Fruit fly (Drosophila melanogaster) whole organism, embryonic: Measurements from ENCODE around the gene CG33111.

ENCODE experiments used
- Atf-2 ChIP-seq: fragments of 200-800 bp; sonication (Bioruptor generic); optimal IDR thresholded peaks from 2 replicates; lab custom pipeline; 2016; ENCODE audit warnings: missing biosample characterization, missing genetic modification characterization
- Atf6 ChIP-seq: fragments of 200-800 bp; sonication (Bioruptor generic); IDR thresholded peaks from 2 replicates; pipeline ENCODE4 v1.3.6; 2022; ENCODE audit warnings: missing biosample characterization, missing genetic modification characterization
- CG11504 ChIP-seq: fragments of 200-800 bp; sonication (Bioruptor generic); optimal IDR thresholded peaks from 3 replicates; lab custom pipeline; 2019; ENCODE audit warnings: missing biosample characterization, mild to moderate bottlenecking, missing genetic modification characterization, moderate library complexity
- CG1233 ChIP-seq: fragments of 200-800 bp; sonication (Bioruptor generic); optimal IDR thresholded peaks from 4 replicates; lab custom pipeline; 2018; ENCODE audit warnings: missing biosample characterization, mild to moderate bottlenecking, missing genetic modification characterization
- CG12769 ChIP-seq: fragments of 200-800 bp; sonication (Bioruptor generic); optimal IDR thresholded peaks from 2 replicates; lab custom pipeline; 2019; ENCODE audit warnings: missing biosample characterization, mild to moderate bottlenecking, missing genetic modification characterization, moderate library complexity
- CG13287 ChIP-seq: fragments of 200-800 bp; sonication (Bioruptor generic); IDR thresholded peaks from 2 replicates; pipeline ENCODE4 v1.3.6; 2022; ENCODE audit warnings: missing biosample characterization, missing genetic modification characterization; ENCODE audit not compliant: partially characterized antibody
- CG15073 ChIP-seq: fragments of 200-800 bp; sonication (Bioruptor generic); optimal IDR thresholded peaks from 2 replicates; lab custom pipeline; 2016; ENCODE audit warnings: missing biosample characterization, missing genetic modification characterization
- CG17912 ChIP-seq: fragments of 200-800 bp; sonication (Bioruptor generic); optimal IDR thresholded peaks from 2 replicates; lab custom pipeline; 2018; ENCODE audit warnings: missing biosample characterization, mild to moderate bottlenecking, missing genetic modification characterization
- CG18764 ChIP-seq: fragments of 200-800 bp; sonication (Bioruptor generic); optimal IDR thresholded peaks from 3 replicates; lab custom pipeline; 2016; ENCODE audit warnings: missing biosample characterization, missing genetic modification characterization
- CG32532 ChIP-seq: fragments of 200-800 bp; sonication (Bioruptor generic); IDR thresholded peaks from 2 replicates; pipeline ENCODE4 v1.3.6; 2022; ENCODE audit warnings: missing biosample characterization, missing genetic modification characterization
- CG34422 ChIP-seq: fragments of 200-800 bp; sonication (Bioruptor generic); IDR thresholded peaks from 3 replicates; pipeline ENCODE4 v1.3.6; 2022; ENCODE audit warnings: missing biosample characterization, missing genetic modification characterization
- CG3726 ChIP-seq: fragments of 200-800 bp; sonication (Bioruptor generic); IDR thresholded peaks from 3 replicates; pipeline ENCODE4, ENCODE4 v1.3.6; 2022; ENCODE audit warnings: missing biosample characterization, missing genetic modification characterization
- CG6272 ChIP-seq: fragments of 200-800 bp; sonication (Bioruptor generic); IDR thresholded peaks from 2 replicates; pipeline ENCODE4 v1.3.6; 2022; ENCODE audit warnings: missing biosample characterization, missing genetic modification characterization
- CG7372 ChIP-seq: fragments of 200-800 bp; sonication (Bioruptor generic); IDR thresholded peaks from 2 replicates; pipeline ENCODE4 v1.3.6; 2022; ENCODE audit warnings: missing biosample characterization, missing genetic modification characterization
- CG7987 ChIP-seq: fragments of 200-800 bp; sonication (Bioruptor generic); optimal IDR thresholded peaks from 2 replicates; lab custom pipeline; 2018; ENCODE audit warnings: missing biosample characterization, mild to moderate bottlenecking, missing genetic modification characterization, moderate library complexity
- CG9797 ChIP-seq: fragments of 200-800 bp; sonication (Bioruptor generic); optimal IDR thresholded peaks from 3 replicates; lab custom pipeline; 2018; ENCODE audit warnings: missing biosample characterization, mild to moderate bottlenecking, missing genetic modification characterization
- CG9876 ChIP-seq: fragments of 200-800 bp; sonication (Bioruptor generic); optimal IDR thresholded peaks from 2 replicates; lab custom pipeline; 2016; ENCODE audit warnings: missing biosample characterization, missing genetic modification characterization
- CkIIα-i1 ChIP-seq: fragments of 200-800 bp; sonication (Bioruptor generic); IDR thresholded peaks from 2 replicates; pipeline ENCODE4 v1.3.6; 2022; ENCODE audit warnings: missing biosample characterization, missing genetic modification characterization
- Dbx ChIP-seq: fragments of 200-800 bp; sonication (Bioruptor generic); IDR thresholded peaks from 3 replicates; pipeline ENCODE4 v1.3.6; 2022; ENCODE audit warnings: missing biosample characterization, missing genetic modification characterization
- Ets65A ChIP-seq: fragments of 200-800 bp; sonication (Bioruptor generic); peaks from one replicate; lab custom pipeline; 2016; ENCODE audit warnings: missing biosample characterization, missing genetic modification characterization
- Gug ChIP-seq: fragments of 200-800 bp; sonication (Bioruptor generic); IDR thresholded peaks from 4 replicates; pipeline ENCODE4 v1.3.6; 2022; ENCODE audit warnings: missing biosample characterization, missing genetic modification characterization
- Hsf ChIP-seq: fragments of 200-800 bp; sonication (Bioruptor generic); optimal IDR thresholded peaks from 3 replicates; lab custom pipeline; 2016; ENCODE audit warnings: missing biosample characterization, missing genetic modification characterization
- NfI ChIP-seq: fragments of 200-800 bp; sonication (Bioruptor generic); optimal IDR thresholded peaks from 3 replicates; lab custom pipeline; 2018; ENCODE audit warnings: missing biosample characterization, mild to moderate bottlenecking, missing genetic modification characterization, moderate library complexity
- Poxn ChIP-seq: fragments of 200-800 bp; sonication (Bioruptor generic); IDR thresholded peaks from 2 replicates; pipeline ENCODE4 v1.3.6; 2022; ENCODE audit warnings: missing biosample characterization, missing genetic modification characterization
- TFAM ChIP-seq: fragments of 200-800 bp; sonication (Bioruptor generic); optimal IDR thresholded peaks from 2 replicates; lab custom pipeline; 2017; ENCODE audit warnings: missing biosample characterization, missing genetic modification characterization, inconsistent platforms
- Taf1 ChIP-seq: fragments of 200-800 bp; sonication (Bioruptor generic); IDR thresholded peaks from 2 replicates; pipeline ENCODE4 v1.3.6; 2022; ENCODE audit warnings: missing biosample characterization, missing genetic modification characterization
- Trl ChIP-seq, 3 experiments: fragments of >200 bp in 2 of 3; fragments of 200-800 bp in 1 of 3; sonication (Bioruptor generic) in 1 of 3; optimal IDR thresholded peaks; 2 replicates in 1 of 3; 3 replicates in 2 of 3; lab custom pipeline; 2016 to 2017; ENCODE audit warnings: missing biosample characterization in 1 of 3, missing genetic modification characterization in 1 of 3
- ab ChIP-seq: fragments of 200-800 bp; sonication (Bioruptor generic); optimal IDR thresholded peaks from 2 replicates; lab custom pipeline; 2016; ENCODE audit warnings: missing biosample characterization, missing genetic modification characterization
- ara ChIP-seq: fragments of 200-800 bp; sonication (Bioruptor generic); IDR thresholded peaks from 2 replicates; pipeline ENCODE4 v1.3.6; 2022; ENCODE audit warnings: missing biosample characterization, missing genetic modification characterization
- ash1 ChIP-seq: fragments of 200-800 bp; sonication (Bioruptor generic); optimal IDR thresholded peaks from 2 replicates; lab custom pipeline; 2018; ENCODE audit warnings: missing biosample characterization, mild to moderate bottlenecking, missing genetic modification characterization
- ci ChIP-seq: fragments of 200-800 bp; sonication (Bioruptor generic); IDR thresholded peaks from 3 replicates; pipeline ENCODE4 v1.3.6; 2022; ENCODE audit warnings: missing biosample characterization, missing genetic modification characterization
- crc ChIP-seq: fragments of 200-800 bp; sonication (Bioruptor generic); optimal IDR thresholded peaks from 2 replicates; lab custom pipeline; 2016; ENCODE audit warnings: missing biosample characterization, missing genetic modification characterization
- da ChIP-seq: fragments of 200-800 bp; sonication (Bioruptor generic); optimal IDR thresholded peaks from 2 replicates; lab custom pipeline; 2016; ENCODE audit warnings: missing biosample characterization, missing genetic modification characterization
- dati ChIP-seq: fragments of 200-800 bp; sonication (Bioruptor generic); IDR thresholded peaks from 2 replicates; pipeline ENCODE4 v1.3.6; 2022; ENCODE audit warnings: missing biosample characterization, missing genetic modification characterization
- fd96Cb ChIP-seq: fragments of 200-800 bp; sonication (Bioruptor generic); optimal IDR thresholded peaks from 2 replicates; lab custom pipeline; 2018; ENCODE audit warnings: missing biosample characterization, mild to moderate bottlenecking, missing genetic modification characterization, moderate library complexity
- ftz-f1 ChIP-seq: fragments of 200-800 bp; sonication (Bioruptor generic); optimal IDR thresholded peaks from 2 replicates; lab custom pipeline; 2016; ENCODE audit warnings: missing biosample characterization, missing genetic modification characterization
- gcm2 ChIP-seq: fragments of 200-800 bp; sonication (Bioruptor generic); optimal IDR thresholded peaks from 2 replicates; lab custom pipeline; 2016; ENCODE audit warnings: missing biosample characterization, missing genetic modification characterization
- gem ChIP-seq: fragments of 200-800 bp; sonication (Bioruptor generic); optimal IDR thresholded peaks from 2 replicates; lab custom pipeline; 2019; ENCODE audit warnings: missing biosample characterization, mild to moderate bottlenecking, missing genetic modification characterization, moderate library complexity
- gfzf ChIP-seq: fragments of 200-800 bp; sonication (Bioruptor generic); optimal IDR thresholded peaks from 2 replicates; lab custom pipeline; 2016; ENCODE audit warnings: missing biosample characterization, mild to moderate bottlenecking, missing genetic modification characterization, moderate library complexity
- jumu ChIP-seq: fragments of 200-800 bp; sonication (Bioruptor generic); optimal IDR thresholded peaks from 3 replicates; lab custom pipeline; 2016; ENCODE audit warnings: missing biosample characterization, missing genetic modification characterization
- kay ChIP-seq: fragments of 200-800 bp; sonication (Bioruptor generic); optimal IDR thresholded peaks from 2 replicates; lab custom pipeline; 2016; ENCODE audit warnings: missing biosample characterization, missing genetic modification characterization
- ken ChIP-seq: fragments of 200-800 bp; sonication (Bioruptor generic); IDR thresholded peaks from 3 replicates; pipeline ENCODE4 v1.3.6; 2022; ENCODE audit warnings: missing biosample characterization, missing genetic modification characterization
- luna ChIP-seq: fragments of 200-800 bp; sonication (Bioruptor generic); optimal IDR thresholded peaks from 2 replicates; lab custom pipeline; 2016; ENCODE audit warnings: missing biosample characterization, missing genetic modification characterization
- nerfin-1 ChIP-seq: fragments of 200-800 bp; sonication (Bioruptor generic); optimal IDR thresholded peaks from 3 replicates; lab custom pipeline; 2019; ENCODE audit warnings: missing biosample characterization, mild to moderate bottlenecking, missing genetic modification characterization, moderate library complexity
- phol ChIP-seq: fragments of 200-800 bp; sonication (Bioruptor generic); optimal IDR thresholded peaks from 3 replicates; lab custom pipeline; 2018; ENCODE audit warnings: missing biosample characterization, mild to moderate bottlenecking, missing genetic modification characterization, moderate library complexity
- sc ChIP-seq, 3 experiments: fragments of >200 bp in 2 of 3; fragments of 200-800 bp in 1 of 3; sonication (Bioruptor generic) in 1 of 3; optimal IDR thresholded peaks; 2 replicates in 2 of 3; 3 replicates in 1 of 3; lab custom pipeline; 2017; ENCODE audit warnings: mild to moderate bottlenecking in 1 of 3, missing biosample characterization in 1 of 3, missing genetic modification characterization in 1 of 3, missing genetic modification reagents in 1 of 3
- sens ChIP-seq: fragments of 200-800 bp; sonication (Bioruptor generic); peaks from one replicate; lab custom pipeline; 2016; ENCODE audit warnings: missing biosample characterization, missing genetic modification characterization
- stc ChIP-seq: fragments of 200-800 bp; sonication (Bioruptor generic); IDR thresholded peaks from 2 replicates; pipeline ENCODE4 v1.3.6; 2022; ENCODE audit warnings: missing biosample characterization, missing genetic modification characterization
- tin ChIP-seq: fragments of 200-800 bp; sonication (Bioruptor generic); optimal IDR thresholded peaks from 3 replicates; lab custom pipeline; 2016; ENCODE audit warnings: missing biosample characterization, missing genetic modification characterization
- wek ChIP-seq: fragments of 200-800 bp; sonication (Bioruptor generic); optimal IDR thresholded peaks from 3 replicates; lab custom pipeline; 2018; ENCODE audit warnings: missing biosample characterization, mild to moderate bottlenecking, missing genetic modification characterization, moderate library complexity
- yki ChIP-seq: fragments of >200 bp; optimal IDR thresholded peaks from 3 replicates; lab custom pipeline; 2018
- zf30C ChIP-seq: fragments of 200-800 bp; sonication (Bioruptor generic); optimal IDR thresholded peaks from 3 replicates; lab custom pipeline; 2018; ENCODE audit warnings: missing biosample characterization, mild to moderate bottlenecking, missing genetic modification characterization

The CG33111 gene

dm6 chr3R:23817566-23818202 is 1.4 kb downstream of the CG33111 start (continued):
- TF ChIP-seq ftz-f1 (GFP tag; lab: Kevin White, UChicago) (no peak), Hsf (no peak), gfzf (no peak), sens (GFP tag; lab: Kevin White, UChicago) (no peak), ken (GFP tag; lab: Robert Waterston, UW) (no peak), TFAM (GFP tag; lab: Kevin White, UChicago) (no peak), ab (GFP tag; lab: Kevin White, UChicago) (no peak), ara (GFP tag; lab: Robert Waterston, UW) (no peak), zf30C (GFP tag; lab: Kevin White, UChicago) (no peak), tin (GFP tag; lab: Kevin White, UChicago) (no peak), crc (GFP tag; lab: Kevin White, UChicago) (no peak), CG17912 (no peak), CG32532 (GFP tag; lab: Robert Waterston, UW) (peak; percentile 47; the same call in 1 of the 2 replicates), CG13287 (GFP tag; lab: Robert Waterston, UW) (no peak), da (no peak), CG15073 (GFP tag; lab: Kevin White, UChicago) (no peak), NfI (GFP tag; lab: Kevin White, UChicago) (no peak), Dbx (GFP tag; lab: Robert Waterston, UW) (no peak), Poxn (GFP tag; lab: Robert Waterston, UW) (no peak), Gug (GFP tag; lab: Robert Waterston, UW) (no peak), stc (GFP tag; lab: Robert Waterston, UW) (no peak), ci (GFP tag; lab: Robert Waterston, UW) (peak; percentile 38; the same call in 1 of the 3 replicates), CG6272 (GFP tag; lab: Robert Waterston, UW) (0 out of 2 replicates have a peak, but pooled peaks have one; percentile 23), ash1 (GFP tag; lab: Kevin White, UChicago) (no peak), CG7372 (no peak), yki (no peak), nerfin-1 (no peak), kay (no peak), CG7987 (GFP tag; lab: Kevin White, UChicago) (no peak), CG11504 (tag; lab: Kevin White, UChicago) (no peak), CG9876 (GFP tag; lab: Kevin White, UChicago) (no peak), CkIIα-i1 (GFP tag; lab: Robert Waterston, UW) (no peak), CG12769 (tag; lab: Kevin White, UChicago) (no peak), phol (no peak), Ets65A (GFP tag; lab: Kevin White, UChicago) (no peak), jumu (GFP tag; lab: Kevin White, UChicago) (no peak), gem (tag; lab: Kevin White, UChicago) (no peak), CG9797 (no peak), Trl (optimal IDR thresholded peaks at IDR 0.05; lab: Kevin White, UChicago) (no peak), Trl (GFP tag; optimal IDR thresholded peaks at IDR 0.05; lab: Kevin White, UChicago) (no peak), gcm2 (GFP tag; lab: Kevin White, UChicago) (no peak), sc (optimal IDR thresholded peaks at IDR 0.05; lab: Kevin White, UChicago) (no peak), sc (GFP tag; optimal IDR thresholded peaks at IDR 0.05; lab: Kevin White, UChicago) (no peak), CG18764 (no peak), fd96Cb (tag; lab: Kevin White, UChicago) (no peak), CG3726 (GFP tag; lab: Robert Waterston, UW) (no peak), luna (GFP tag; lab: Kevin White, UChicago) (no peak), wek (GFP tag; lab: Kevin White, UChicago) (no peak), Atf-2 (GFP tag; lab: Kevin White, UChicago) (peak; percentile 15), dati (GFP tag; lab: Robert Waterston, UW) (no peak), CG1233 (GFP tag; lab: Kevin White, UChicago) (no peak), CG34422 (no peak), Taf1 (no peak), Atf6 (GFP tag; lab: Robert Waterston, UW) (no peak)
